Worm (Caenorhabditis elegans) whole organism, L1 larva: ENCODE data around the gene pifk-1.

Experiments used
- ceh-90 ChIP-seq: sonication (generic microtip); optimal IDR thresholded peaks from 2 replicates; lab custom pipeline; 2016; ENCODE audit warnings: missing genetic modification characterization, missing compliant biosample characterization
- elt-3 ChIP-seq, 6 experiments: fragments of 150-350 bp in 1 of 6; sonication (generic microtip); optimal IDR thresholded peaks; 2 replicates each; lab custom pipeline; 2017 to 2018; ENCODE audit warnings: missing biosample characterization in 6 of 6, missing genetic modification characterization in 6 of 6, inconsistent platforms in 1 of 6
- fkh-8 ChIP-seq: sonication (generic microtip); optimal IDR thresholded peaks from 2 replicates; lab custom pipeline; 2016; ENCODE audit warnings: mild to moderate bottlenecking, missing genetic modification characterization, missing compliant biosample characterization
- nhr-19 ChIP-seq: fragments of 200-800 bp; sonication (Bioruptor generic); conservative IDR thresholded peaks from 2 replicates; pipeline ENCODE4 v1.3.6; 2022; ENCODE audit warnings: missing genetic modification characterization, missing compliant biosample characterization
- pax-3 ChIP-seq: fragments of 200-800 bp; sonication (Bioruptor generic); optimal IDR thresholded peaks from 2 replicates; lab custom pipeline; 2018; ENCODE audit warnings: mild to moderate bottlenecking, missing genetic modification characterization, moderate library complexity, missing compliant biosample characterization
- rnt-1 ChIP-seq: sonication (generic microtip); optimal IDR thresholded peaks from 2 replicates; lab custom pipeline; 2016; ENCODE audit warnings: mild to moderate bottlenecking, missing genetic modification characterization, moderate library complexity, missing compliant biosample characterization
- unc-130 ChIP-seq: fragments of 150-350 bp; optimal IDR thresholded peaks from 2 replicates; lab custom pipeline; 2017; ENCODE audit warnings: missing biosample characterization, missing genetic modification characterization, inconsistent platforms
- unc-62 ChIP-seq: fragments of 150-350 bp; optimal IDR thresholded peaks from 2 replicates; lab custom pipeline; 2014; ENCODE audit warnings: missing biosample characterization, missing genetic modification reagents, missing genetic modification characterization

DNA sequence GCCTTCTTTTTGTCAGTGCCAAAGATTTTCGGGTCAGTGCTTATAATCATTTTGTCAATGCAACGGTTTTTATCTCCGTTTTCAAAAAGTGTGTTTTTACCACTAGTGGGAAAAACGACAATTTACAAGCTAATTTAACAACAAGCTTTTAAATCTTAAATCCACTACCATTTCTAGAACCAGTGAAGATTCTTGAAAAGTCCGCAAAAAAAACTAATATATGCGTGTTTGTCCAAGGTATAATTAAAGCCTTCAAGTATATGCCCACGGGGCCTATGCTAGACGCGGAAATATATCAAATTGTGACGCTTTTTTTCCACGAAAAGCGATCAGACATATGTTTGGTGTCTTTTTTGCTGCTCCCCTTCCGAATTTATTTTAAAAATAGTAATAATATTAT is 11.7 kb downstream of the pifk-1 start:
- TF ChIP-seq elt-3 (tag; optimal IDR thresholded peaks at IDR 0.05; lab: Kevin White, UChicago): no peak
- TF ChIP-seq ceh-90: no peak
- TF ChIP-seq fkh-8 (tag; lab: Kevin White, UChicago): peak; percentile 65
- TF ChIP-seq nhr-19: no peak
- no peak for TF ChIP-seq rnt-1 (tag; lab: Kevin White, UChicago)
- no peak for TF ChIP-seq unc-130
- no peak for TF ChIP-seq unc-62 (GFP tag; lab: Kevin White, UChicago)
- peak; percentile 1 for TF ChIP-seq pax-3 (tag; lab: Kevin White, UChicago)
